Fruit fly (Drosophila melanogaster): ENCODE measurements around the gene CG34436.

dm6 chr3R:28307926-28308746 lies 25.8 kb downstream of the CG34436 start:
- TF ChIP-seq CTCF (optimal IDR thresholded peaks at IDR 0.05) (no peak), CG8478 (optimal IDR thresholded peaks at IDR 0.05) (no peak)
